Worm (Caenorhabditis elegans) whole organism, early embryonic: ENCODE data around the gene Y26E6A.2.

Experiments
- ama-1 ChIP-seq: fragments of 150-350 bp; optimal IDR thresholded peaks from 2 replicates; lab custom pipeline; 2014
- ceh-13 ChIP-seq: fragments of 200-800 bp; sonication (Bioruptor generic); optimal IDR thresholded peaks from 2 replicates; lab custom pipeline; 2018; ENCODE audit warnings: mild to moderate bottlenecking, missing genetic modification characterization, missing compliant biosample characterization
- ets-7 ChIP-seq: sonication (generic microtip); optimal IDR thresholded peaks from 2 replicates; lab custom pipeline; 2016; ENCODE audit warnings: missing genotype, missing genetic modification characterization, missing compliant biosample characterization
- hmbx-1 ChIP-seq: sonication (generic microtip); optimal IDR thresholded peaks from 2 replicates; lab custom pipeline; 2016; ENCODE audit warnings: mild to moderate bottlenecking, missing genetic modification characterization, missing compliant biosample characterization
- pes-1 ChIP-seq: fragments of 200-800 bp; sonication (Bioruptor generic); IDR thresholded peaks from 2 replicates; pipeline ENCODE4 v1.3.6; 2022; ENCODE audit warnings: missing genetic modification reagents, missing genetic modification characterization, missing compliant biosample characterization
- sea-1 ChIP-seq: fragments of 200-800 bp; sonication (Bioruptor generic); conservative IDR thresholded peaks from 2 replicates; pipeline ENCODE4 v1.3.6; 2022; ENCODE audit warnings: missing genetic modification characterization, missing compliant biosample characterization
- tbx-11 ChIP-seq: fragments of 200-800 bp; sonication (Bioruptor generic); IDR thresholded peaks from 2 replicates; pipeline ENCODE4 v1.3.6; 2022; ENCODE audit warnings: missing genetic modification characterization, missing compliant biosample characterization
- tbx-37 ChIP-seq: fragments of 200-800 bp; sonication (Bioruptor generic); conservative IDR thresholded peaks from 2 replicates; pipeline ENCODE4 v1.3.6; 2022; ENCODE audit warnings: missing genetic modification reagents, missing genetic modification characterization, missing compliant biosample characterization
- tra-4 ChIP-seq: sonication (generic microtip); optimal IDR thresholded peaks from 2 replicates; lab custom pipeline; 2017; ENCODE audit warnings: missing genetic modification characterization, missing compliant biosample characterization

DNA sequence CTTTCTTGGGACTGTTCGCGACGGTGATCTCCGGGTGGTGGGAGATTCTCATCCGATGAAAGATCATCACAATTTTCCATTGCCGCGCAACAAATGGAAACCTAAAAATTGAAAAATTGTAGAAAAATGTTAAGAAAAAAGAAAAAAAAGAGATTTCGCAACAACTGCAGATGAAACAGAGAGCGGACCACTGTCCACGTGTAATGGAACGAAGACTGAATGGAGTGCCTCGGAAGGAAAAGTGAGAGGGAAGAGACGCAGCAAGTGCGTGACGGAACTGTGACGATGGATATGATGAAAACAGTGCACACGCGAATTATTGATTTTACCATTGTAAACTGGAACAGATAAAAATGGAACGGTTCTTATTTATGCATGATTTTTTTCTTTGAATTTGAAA is 11.8 kb upstream of the Y26E6A.2 start, which contains the start of gene meg-2:
- TF ChIP-seq ama-1 = no peak
- no peak for TF ChIP-seq tbx-37 (GFP tag; lab: Robert Waterston, UW)
- no peak for TF ChIP-seq hmbx-1 (tag; lab: Kevin White, UChicago)
- no peak for TF ChIP-seq pes-1
- TF ChIP-seq tra-4 (tag; lab: Kevin White, UChicago) = no peak
- TF ChIP-seq tbx-11 (GFP tag; lab: Robert Waterston, UW) = no peak
- TF ChIP-seq ceh-13 = no peak
- TF ChIP-seq sea-1 (GFP tag; lab: Robert Waterston, UW) = no peak
- no peak for TF ChIP-seq ets-7 (tag; lab: Kevin White, UChicago)
